Fruit fly (Drosophila melanogaster) whole organism, pupa: Measurements from ENCODE around the gene CG44325.

ENCODE experiments used
- CG12605 ChIP-seq: fragments of 200-800 bp; sonication (Bioruptor generic); IDR thresholded peaks from 2 replicates; pipeline ENCODE4 v1.3.6; 2022; ENCODE audit warnings: missing biosample characterization, missing genetic modification characterization
- CG15710 ChIP-seq: fragments of 200-800 bp; sonication (Bioruptor generic); optimal IDR thresholded peaks from 2 replicates; lab custom pipeline; 2018; ENCODE audit warnings: missing biosample characterization, mild to moderate bottlenecking, missing genetic modification characterization, moderate library complexity
- CG34367 ChIP-seq: fragments of 200-800 bp; sonication (Bioruptor generic); optimal IDR thresholded peaks from 2 replicates; lab custom pipeline; 2018; ENCODE audit warnings: missing biosample characterization, mild to moderate bottlenecking, missing genetic modification characterization
- CG8301 ChIP-seq: fragments of 200-800 bp; sonication (Bioruptor generic); optimal IDR thresholded peaks from 2 replicates; lab custom pipeline; 2018; ENCODE audit warnings: missing biosample characterization, mild to moderate bottlenecking, missing genetic modification characterization
- CG9948 ChIP-seq: fragments of 200-800 bp; sonication (Bioruptor generic); optimal IDR thresholded peaks from 2 replicates; lab custom pipeline; 2018; ENCODE audit warnings: missing biosample characterization, mild to moderate bottlenecking, missing genetic modification characterization, moderate library complexity
- EcR ChIP-seq: fragments of 200-800 bp; sonication (Bioruptor generic); optimal IDR thresholded peaks from 3 replicates; lab custom pipeline; 2019; ENCODE audit warnings: missing biosample characterization, missing genetic modification characterization, mild to moderate bottlenecking, moderate library complexity, missing genetic modification reagents
- Ets98B ChIP-seq: fragments of 200-800 bp; sonication (Bioruptor generic); IDR thresholded peaks from 2 replicates; pipeline ENCODE4 v1.3.6; 2022; ENCODE audit warnings: missing biosample characterization, missing genetic modification characterization
- Pif1A ChIP-seq: fragments of 200-800 bp; sonication (Bioruptor generic); optimal IDR thresholded peaks from 3 replicates; lab custom pipeline; 2016; ENCODE audit warnings: missing biosample characterization, missing genetic modification characterization
- Pif1B ChIP-seq: fragments of 200-800 bp; sonication (Bioruptor generic); optimal IDR thresholded peaks from 3 replicates; lab custom pipeline; 2016; ENCODE audit warnings: missing biosample characterization, missing genetic modification characterization
- Snoo ChIP-seq: fragments of 200-800 bp; sonication (Bioruptor generic); optimal IDR thresholded peaks from 3 replicates; lab custom pipeline; 2017; ENCODE audit warnings: missing biosample characterization, mild to moderate bottlenecking, missing genetic modification characterization, inconsistent platforms

DNA sequence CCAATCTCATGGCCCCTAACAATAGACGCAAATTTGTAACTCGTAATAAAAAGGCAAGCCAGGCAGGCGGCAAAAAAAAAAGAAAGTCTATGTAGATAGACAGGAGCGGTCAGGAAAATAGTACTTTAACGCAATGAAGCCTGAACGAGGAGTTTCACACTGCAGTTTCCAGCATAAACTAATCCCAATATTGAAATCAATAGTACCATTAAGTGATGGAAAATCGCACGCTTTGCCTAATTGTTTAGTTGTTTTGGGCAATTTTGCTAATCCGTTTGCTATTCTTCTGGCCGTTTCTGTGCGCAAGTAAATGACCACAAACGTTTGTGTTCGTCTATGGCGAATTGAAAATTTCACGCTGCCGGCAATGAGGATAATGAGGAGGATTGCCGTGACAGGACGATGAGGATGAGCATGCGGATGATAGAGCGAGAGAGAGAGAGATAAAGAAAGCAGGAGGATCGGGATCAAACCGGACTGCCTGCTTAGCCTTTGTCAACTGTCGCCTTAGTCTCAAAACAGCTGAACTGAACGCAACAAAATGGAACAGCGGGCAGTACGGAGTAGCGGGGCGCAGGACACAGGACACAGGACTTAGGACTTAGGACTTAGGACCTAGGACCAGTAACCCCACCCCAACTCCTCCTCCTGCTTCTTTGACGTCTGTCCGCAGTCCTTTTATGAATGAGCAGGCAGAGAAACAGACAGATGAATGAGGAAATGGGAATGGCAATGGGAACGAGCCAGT lies 49.1 kb upstream of the CG44325 start:
- TF ChIP-seq CG12605 (GFP tag; lab: Robert Waterston, UW): no peak
- TF ChIP-seq Snoo (tag; lab: Kevin White, UChicago): no peak
- no peak for TF ChIP-seq CG34367
- TF ChIP-seq Pif1B: no peak
- no peak for TF ChIP-seq Pif1A (GFP tag; lab: Kevin White, UChicago)
- TF ChIP-seq CG9948 (tag; lab: Kevin White, UChicago): no peak
- no peak for TF ChIP-seq Ets98B
- no peak for TF ChIP-seq CG8301 (tag; lab: Kevin White, UChicago)
- no peak for TF ChIP-seq CG15710
- no peak for TF ChIP-seq EcR
